Fruit fly (Drosophila melanogaster): ENCODE data around the gene CG6793.

DNA sequence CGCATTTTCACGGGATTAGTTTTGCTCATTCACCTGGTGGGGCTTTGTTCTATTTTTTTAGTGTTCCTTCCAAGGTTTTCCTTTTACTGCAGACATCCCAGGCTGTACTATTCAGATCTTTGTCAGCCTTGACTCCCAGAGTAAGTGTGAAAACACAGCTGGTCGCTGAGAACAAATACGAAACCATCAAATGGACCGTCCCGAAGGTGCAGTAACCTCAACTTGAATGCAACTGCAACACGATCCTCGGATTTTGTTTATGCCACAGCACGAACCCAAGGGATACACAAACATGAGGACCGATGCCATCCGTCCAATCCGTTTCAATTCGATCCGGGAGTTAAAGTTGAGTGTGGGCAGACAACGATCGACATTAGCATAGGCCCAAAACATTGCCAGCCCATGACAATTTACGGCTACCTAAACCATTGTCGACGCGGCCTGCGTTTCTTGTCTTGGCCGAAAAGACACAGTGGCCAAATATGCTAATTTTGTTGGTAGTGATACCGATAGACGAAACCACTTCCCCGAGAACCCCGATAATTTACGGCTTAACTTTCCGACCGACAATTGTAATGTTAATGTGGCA lies 41.0 kb downstream of the CG6793 start:
- TF ChIP-seq CG8159 (tag; optimal IDR thresholded peaks at IDR 0.05) (no peak), CG9948 (tag; optimal IDR thresholded peaks at IDR 0.05) (no peak), CG10348 (GFP tag; IDR thresholded peaks at IDR 0.05) (no peak), EcR (GFP tag; optimal IDR thresholded peaks at IDR 0.05) (no peak), CG12605 (GFP tag; IDR thresholded peaks at IDR 0.05) (no peak), gl (tag; optimal IDR thresholded peaks at IDR 0.05) (no peak), Snoo (tag; optimal IDR thresholded peaks at IDR 0.05) (no peak), CG4496 (GFP tag; IDR thresholded peaks at IDR 0.05) (no peak), CG17806 (tag; optimal IDR thresholded peaks at IDR 0.05) (no peak), CG34367 (tag; optimal IDR thresholded peaks at IDR 0.05) (no peak), fd96Ca (GFP tag; IDR thresholded peaks at IDR 0.05) (no peak)

All from whole organism, pupa.